Worm (Caenorhabditis elegans) whole organism, midembryonic: Measurements from ENCODE around the gene F41H10.3.

Experiments
- T22C8.4 ChIP-seq: fragments of 200-800 bp; sonication (Bioruptor generic); IDR thresholded peaks from 2 replicates; pipeline ENCODE4 v1.3.6; 2022; ENCODE audit warnings: missing genetic modification characterization, missing compliant biosample characterization
- cog-1 ChIP-seq: sonication (generic microtip); optimal IDR thresholded peaks from 2 replicates; lab custom pipeline; 2016; ENCODE audit warnings: missing genetic modification characterization, missing compliant biosample characterization
- klf-2 ChIP-seq: fragments of 200-800 bp; sonication (Bioruptor generic); conservative IDR thresholded peaks from 2 replicates; pipeline ENCODE4 v1.3.6; 2022; ENCODE audit warnings: missing genetic modification reagents, missing genetic modification characterization, missing compliant biosample characterization
- med-1 ChIP-seq: sonication (generic microtip); optimal IDR thresholded peaks from 2 replicates; lab custom pipeline; 2017; ENCODE audit warnings: missing genetic modification characterization, mild to moderate bottlenecking, missing compliant biosample characterization, antibody characterized with exemption, missing genetic modification reagents; ENCODE audit not compliant: insufficient read depth
- ref-1 ChIP-seq: fragments of 200-800 bp; sonication (Bioruptor generic); conservative IDR thresholded peaks from 2 replicates; pipeline ENCODE4 v1.3.6; 2022; ENCODE audit warnings: missing genetic modification reagents, missing genetic modification characterization, missing compliant biosample characterization
- tab-1 ChIP-seq: fragments of 200-800 bp; sonication (Bioruptor generic); IDR thresholded peaks from 2 replicates; pipeline ENCODE4 v1.3.6; 2022; ENCODE audit warnings: missing genetic modification characterization, missing compliant biosample characterization
- ztf-29 ChIP-seq: fragments of 200-800 bp; sonication (Bioruptor generic); IDR thresholded peaks from 2 replicates; pipeline ENCODE4 v1.3.6; 2022; ENCODE audit warnings: missing genetic modification reagents, missing genetic modification characterization, missing compliant biosample characterization

DNA sequence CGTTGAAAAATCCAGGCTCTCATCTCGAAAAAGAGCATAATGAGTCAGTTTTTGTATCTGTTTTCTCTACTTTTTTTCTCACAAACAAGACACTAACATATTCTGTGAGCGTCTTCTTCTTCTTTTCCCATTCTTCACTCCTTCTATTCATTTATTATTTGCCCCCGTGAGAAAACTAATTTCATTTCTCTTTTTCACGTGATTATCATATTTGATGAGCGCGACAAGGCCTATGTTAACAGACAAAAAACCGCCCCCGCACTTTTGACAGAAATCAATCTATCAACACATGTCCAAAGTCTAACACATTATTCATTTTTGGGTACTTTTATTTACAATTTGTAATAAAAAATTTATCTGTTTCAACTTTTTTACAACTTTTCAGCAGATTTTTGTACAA, 32.0 kb upstream of the F41H10.3 start:
- TF ChIP-seq ref-1 (GFP tag; lab: Robert Waterston, UW) (no peak), klf-2 (GFP tag; lab: Robert Waterston, UW) (no peak), med-1 (GFP tag; lab: Kevin White, UChicago) (no peak), ztf-29 (GFP tag; lab: Robert Waterston, UW) (no peak), T22C8.4 (GFP tag; lab: Robert Waterston, UW) (no peak), tab-1 (GFP tag; lab: Robert Waterston, UW) (no peak), cog-1 (tag; lab: Kevin White, UChicago) (no peak)
